Worm (Caenorhabditis elegans): ENCODE data around the gene sti-1.

- no peak for TF ChIP-seq nhr-11 (tag; optimal IDR thresholded peaks at IDR 0.05)
- TF ChIP-seq nhr-28 (tag; optimal IDR thresholded peaks at IDR 0.05) = no peak
- TF ChIP-seq mef-2 (tag; optimal IDR thresholded peaks at IDR 0.05) = no peak
- TF ChIP-seq nhr-12 (tag; optimal IDR thresholded peaks at IDR 0.05) = no peak
- no peak for TF ChIP-seq ets-5 (GFP tag; IDR thresholded peaks at IDR 0.05)
- TF ChIP-seq aly-2 (tag; optimal IDR thresholded peaks at IDR 0.05) = no peak
- TF ChIP-seq fkh-10 (GFP tag; optimal IDR thresholded peaks at IDR 0.05) = no peak
- no peak for TF ChIP-seq skn-1 (tag; optimal IDR thresholded peaks at IDR 0.05)
- TF ChIP-seq hlh-4 (tag; optimal IDR thresholded peaks at IDR 0.05) = no peak
- no peak for TF ChIP-seq sptf-1 (tag; optimal IDR thresholded peaks at IDR 0.05)
Observed at ce11 chrV:814716-815115, 41.4 kb downstream of the sti-1 start, which contains the start of gene R13D11.3.
